Worm (Caenorhabditis elegans) whole organism, L4 larva: ENCODE measurements around the gene mcu-1.
A peak's percentile ranks its signal among the peaks of the same experiment; 100 is the strongest.

Experiments
- F37D6.2 ChIP-seq: sonication (generic microtip); optimal IDR thresholded peaks from 2 replicates; lab custom pipeline; 2016; ENCODE audit warnings: mild to moderate bottlenecking, missing genetic modification characterization, missing compliant biosample characterization
- F49E8.2 ChIP-seq: sonication (generic microtip); optimal IDR thresholded peaks from 2 replicates; lab custom pipeline; 2016; ENCODE audit warnings: missing compliant biosample characterization, mild to moderate bottlenecking, missing genetic modification characterization, borderline replicate concordance
- T26A8.4 ChIP-seq: fragments of 200-800 bp; sonication (Bioruptor generic); IDR thresholded peaks from 2 replicates; pipeline ENCODE4 v1.3.6; 2022; ENCODE audit warnings: missing genetic modification characterization, missing compliant biosample characterization
- aha-1 ChIP-seq: fragments of 150-350 bp; peaks from one replicate; lab custom pipeline; 2014; ENCODE audit warnings: missing biosample characterization, missing genetic modification characterization
- ama-1 ChIP-seq: fragments of 150-350 bp; optimal IDR thresholded peaks from 2 replicates; lab custom pipeline; 2014; ENCODE audit warnings: inconsistent platforms, mixed read lengths
- ceh-28 ChIP-seq: fragments of 150-350 bp; optimal IDR thresholded peaks from 2 replicates; lab custom pipeline; 2014; ENCODE audit warnings: missing biosample characterization, missing genetic modification reagents, missing genetic modification characterization
- ces-1 ChIP-seq: fragments of 150-350 bp; sonication (generic microtip); optimal IDR thresholded peaks from 4 replicates; lab custom pipeline; 2014; ENCODE audit warnings: missing biosample characterization, missing genetic modification reagents, missing genetic modification characterization
- cey-2 ChIP-seq: sonication (generic microtip); optimal IDR thresholded peaks from 3 replicates; lab custom pipeline; 2017; ENCODE audit warnings: missing genetic modification characterization, mild to moderate bottlenecking, missing compliant biosample characterization, antibody characterized with exemption, borderline replicate concordance; ENCODE audit not compliant: insufficient read depth
- ctbp-1 ChIP-seq: fragments of 200-800 bp; sonication (Bioruptor generic); IDR thresholded peaks from 2 replicates; pipeline ENCODE4 v1.3.6; 2022; ENCODE audit warnings: missing genetic modification reagents, missing genetic modification characterization, missing compliant biosample characterization
- dmd-8 ChIP-seq: fragments of 200-800 bp; sonication (Bioruptor generic); IDR thresholded peaks from 2 replicates; pipeline ENCODE4 v1.3.6; 2022; ENCODE audit warnings: missing genetic modification characterization, missing compliant biosample characterization
- fkh-10 ChIP-seq: fragments of 150-350 bp; optimal IDR thresholded peaks from 2 replicates; lab custom pipeline; 2014; ENCODE audit warnings: missing biosample characterization, missing genetic modification reagents, missing genetic modification characterization
- gei-8 ChIP-seq: fragments of 200-800 bp; sonication (Bioruptor generic); optimal IDR thresholded peaks from 2 replicates; lab custom pipeline; 2018; ENCODE audit warnings: mild to moderate bottlenecking, missing genetic modification characterization, missing compliant biosample characterization
- hlh-30 ChIP-seq: sonication (generic microtip); optimal IDR thresholded peaks from 2 replicates; lab custom pipeline; 2017; ENCODE audit warnings: antibody characterized with exemption, mild to moderate bottlenecking, missing genetic modification characterization, missing compliant biosample characterization; ENCODE audit not compliant: insufficient read depth
- hmg-1.1 ChIP-seq: fragments of 200-800 bp; sonication (Bioruptor generic); IDR thresholded peaks from 2 replicates; pipeline ENCODE4 v1.3.6; 2022; ENCODE audit warnings: missing genetic modification reagents, missing genetic modification characterization, missing compliant biosample characterization
- lim-7 ChIP-seq: fragments of 200-800 bp; sonication (Bioruptor generic); IDR thresholded peaks from 2 replicates; pipeline ENCODE4 v1.3.6; 2022; ENCODE audit warnings: missing genetic modification characterization, missing compliant biosample characterization
- lin-1 ChIP-seq: fragments of 200-800 bp; sonication (Bioruptor generic); IDR thresholded peaks from 2 replicates; pipeline ENCODE4 v1.3.6; 2022; ENCODE audit warnings: missing genetic modification reagents, missing genetic modification characterization, missing compliant biosample characterization
- lin-15B ChIP-seq: fragments of 150-350 bp; sonication (generic microtip); optimal IDR thresholded peaks from 3 replicates; lab custom pipeline; 2014; ENCODE audit warnings: missing biosample characterization, missing genetic modification characterization
- lsy-2 ChIP-seq, 2 experiments: fragments of 150-350 bp in 1 of 2; sonication (generic microtip) in 1 of 2; optimal IDR thresholded peaks; 2 replicates each; lab custom pipeline; 2014 to 2017; ENCODE audit warnings: missing biosample characterization in 2 of 2, missing genetic modification characterization in 2 of 2
- mdl-1 ChIP-seq, 2 experiments: fragments of 150-350 bp in 1 of 2; sonication (generic microtip) in 1 of 2; optimal IDR thresholded peaks; 2 replicates each; lab custom pipeline; 2014 to 2017; ENCODE audit warnings: missing biosample characterization in 2 of 2, missing genetic modification characterization in 2 of 2
- mep-1 ChIP-seq: fragments of 150-350 bp; sonication (generic microtip); optimal IDR thresholded peaks from 3 replicates; lab custom pipeline; 2014; ENCODE audit warnings: missing biosample characterization, missing genetic modification characterization
- nhr-102 ChIP-seq: sonication (generic microtip); optimal IDR thresholded peaks from 2 replicates; lab custom pipeline; 2016; ENCODE audit warnings: mild to moderate bottlenecking, missing genetic modification characterization, moderate library complexity, missing compliant biosample characterization
- nhr-42 ChIP-seq: fragments of 200-800 bp; sonication (Bioruptor generic); IDR thresholded peaks from 2 replicates; pipeline ENCODE4 v1.3.6; 2022; ENCODE audit warnings: missing genetic modification characterization, missing compliant biosample characterization
- nhr-77 ChIP-seq: fragments of 150-350 bp; optimal IDR thresholded peaks from 2 replicates; lab custom pipeline; 2014; ENCODE audit warnings: missing biosample characterization, missing genetic modification characterization
- rbr-2 ChIP-seq: sonication (generic microtip); optimal IDR thresholded peaks from 2 replicates; lab custom pipeline; 2016; ENCODE audit warnings: missing genotype, missing genetic modification characterization, missing compliant biosample characterization
- set-16 ChIP-seq: fragments of 200-800 bp; sonication (Bioruptor generic); IDR thresholded peaks from 2 replicates; pipeline ENCODE4 v1.3.6; 2022; ENCODE audit warnings: missing genetic modification reagents, missing genetic modification characterization, missing compliant biosample characterization
- snpc-1.2 ChIP-seq: fragments of 200-800 bp; sonication (Bioruptor generic); IDR thresholded peaks from 2 replicates; pipeline ENCODE4 v1.3.6; 2022; ENCODE audit warnings: missing genetic modification reagents, missing genetic modification characterization, missing compliant biosample characterization
- snpc-4 ChIP-seq: fragments of 150-350 bp; optimal IDR thresholded peaks from 2 replicates; lab custom pipeline; 2014; ENCODE audit warnings: missing biosample characterization, missing genetic modification characterization
- spr-3 ChIP-seq: fragments of 200-800 bp; sonication (Bioruptor generic); optimal IDR thresholded peaks from 2 replicates; lab custom pipeline; 2018; ENCODE audit warnings: mild to moderate bottlenecking, missing genetic modification characterization, missing compliant biosample characterization
- unc-130 ChIP-seq: sonication (generic microtip); optimal IDR thresholded peaks from 2 replicates; lab custom pipeline; 2016; ENCODE audit warnings: missing genetic modification reagents, missing genetic modification characterization, missing compliant biosample characterization
- unc-62 ChIP-seq, 3 experiments: fragments of 150-350 bp in 1 of 3; sonication (generic microtip); optimal IDR thresholded peaks in 2 of 3; peaks in 1 of 3; 1 replicate in 1 of 3; 2 replicates in 2 of 3; lab custom pipeline; 2014 to 2017; ENCODE audit warnings: missing biosample characterization in 3 of 3, missing genetic modification characterization in 3 of 3, missing genetic modification reagents in 3 of 3, missing genotype in 1 of 3
- zip-11 ChIP-seq: fragments of 200-800 bp; sonication (Bioruptor generic); IDR thresholded peaks from 2 replicates; pipeline ENCODE4 v1.3.6; 2022; ENCODE audit warnings: missing genetic modification characterization, missing compliant biosample characterization
- zip-2 ChIP-seq: fragments of 150-350 bp; optimal IDR thresholded peaks from 2 replicates; lab custom pipeline; 2014; ENCODE audit warnings: missing biosample characterization, missing genetic modification characterization
- ztf-11 ChIP-seq: fragments of 150-350 bp; optimal IDR thresholded peaks from 2 replicates; lab custom pipeline; 2014; ENCODE audit warnings: missing biosample characterization, missing genetic modification characterization

The mcu-1 gene

ce11 chrIV:5962219-5962945 is 23.4 kb upstream of the mcu-1 start, which contains the start of gene K02B2.6:
Gene K02B2.6, minus strand, starts transcription at chrIV:5962269.
- TF ChIP-seq set-16 (peak; percentile 80), lim-7 (GFP tag; lab: Robert Waterston, UW) (no peak)

- peak in 1 of 2 experiments; percentile 30 for TF ChIP-seq lsy-2 (tag; optimal IDR thresholded peaks at IDR 0.05; lab: Kevin White, UChicago)
- peak; percentile 17 for TF ChIP-seq F37D6.2 (tag; lab: Kevin White, UChicago)
- peak; percentile 38 for TF ChIP-seq rbr-2 (tag; lab: Kevin White, UChicago)
- TF ChIP-seq unc-130 (GFP tag; lab: Kevin White, UChicago) = no peak
- no peak for TF ChIP-seq cey-2 (tag; lab: Kevin White, UChicago)
- peak; percentile 21; the same call in 1 of the 2 replicates for TF ChIP-seq set-16
- no peak for TF ChIP-seq zip-11 (GFP tag; lab: Robert Waterston, UW)
- TF ChIP-seq ceh-28 (tag; lab: Kevin White, UChicago) = no peak
- TF ChIP-seq aha-1 (tag; lab: Kevin White, UChicago) = peak; percentile 98
- no peak for TF ChIP-seq nhr-77
- TF ChIP-seq ztf-11 = no peak
- peak; percentile 60; the same call in 1 of the 2 replicates for TF ChIP-seq hmg-1.1
- TF ChIP-seq dmd-8 = 0 out of 2 replicates have a peak, but pooled peaks have one; percentile 28
- TF ChIP-seq unc-62 (GFP tag; optimal IDR thresholded peaks at IDR 0.05 in 1 of 2; lab: Kevin White, UChicago) = peak in 1 of 2 experiments; percentile 90
- no peak for TF ChIP-seq unc-62 (tag; optimal IDR thresholded peaks at IDR 0.05; lab: Kevin White, UChicago)
- peak; percentile 3 for TF ChIP-seq mep-1 (tag; lab: Kevin White, UChicago)
Observed at ce11 chrIV:5959951-5960350, 20.9 kb upstream of the mcu-1 start.

- TF ChIP-seq gei-8 (GFP tag; lab: Kevin White, UChicago) (no peak), lsy-2 (tag; optimal IDR thresholded peaks at IDR 0.05; lab: Kevin White, UChicago) (no peak), unc-62 (GFP tag; optimal IDR thresholded peaks at IDR 0.05 in 1 of 2; lab: Kevin White, UChicago) (peak in 1 of 2 experiments; percentile 46), unc-62 (tag; optimal IDR thresholded peaks at IDR 0.05; lab: Kevin White, UChicago) (no peak), T26A8.4 (GFP tag; lab: Robert Waterston, UW) (no peak), lin-1 (GFP tag; lab: Robert Waterston, UW) (no peak), spr-3 (no peak)
Observed at ce11 chrIV:5954743-5955142, 15.7 kb upstream of the mcu-1 start.

- no peak for TF ChIP-seq ama-1 (lab: Kevin White, UChicago)
- TF ChIP-seq mdl-1 (tag; optimal IDR thresholded peaks at IDR 0.05; lab: Kevin White, UChicago) = peak in 1 of 2 experiments; percentile 7
- TF ChIP-seq fkh-10 (GFP tag; lab: Kevin White, UChicago) = peak; percentile 39
- TF ChIP-seq unc-62 (GFP tag; optimal IDR thresholded peaks at IDR 0.05 in 1 of 2; lab: Kevin White, UChicago) = peak in 1 of 2 experiments; percentile 68
- TF ChIP-seq unc-62 (tag; optimal IDR thresholded peaks at IDR 0.05; lab: Kevin White, UChicago) = no peak
- TF ChIP-seq hmg-1.1 = peak; percentile 54; the same call in 1 of the 2 replicates
- TF ChIP-seq snpc-4 = no peak
- peak; percentile 56 for TF ChIP-seq mep-1 (tag; lab: Kevin White, UChicago)
- TF ChIP-seq lin-15B (tag; lab: Kevin White, UChicago) = no peak
- peak; percentile 46 for TF ChIP-seq F37D6.2 (tag; lab: Kevin White, UChicago)
- TF ChIP-seq ctbp-1 = 0 out of 2 replicates have a peak, but pooled peaks have one; percentile 46
- TF ChIP-seq rbr-2 (tag; lab: Kevin White, UChicago) = peak; percentile 47
- peak; percentile 15 to 69 for TF ChIP-seq lsy-2 (tag; optimal IDR thresholded peaks at IDR 0.05; lab: Kevin White, UChicago)
- peak; percentile 27 for TF ChIP-seq hlh-30
- TF ChIP-seq lim-7 (GFP tag; lab: Robert Waterston, UW) = no peak
- TF ChIP-seq ces-1 (GFP tag; lab: Kevin White, UChicago) = peak; percentile 82
Observed at ce11 chrIV:5952966-5953365, 13.9 kb upstream of the mcu-1 start.

ce11 chrIV:5949964-5950363 is 10.9 kb upstream of the mcu-1 start:
- no peak for TF ChIP-seq nhr-42 (GFP tag; lab: Robert Waterston, UW)
- TF ChIP-seq zip-2 (tag; lab: Kevin White, UChicago) = no peak
- TF ChIP-seq F49E8.2 (tag; lab: Kevin White, UChicago) = peak; percentile 53
- TF ChIP-seq nhr-102 (tag; lab: Kevin White, UChicago) = no peak
- TF ChIP-seq snpc-1.2 = peak; percentile 35; the same call in 1 of the 2 replicates
